Worm (Caenorhabditis elegans) whole organism, young adult: ENCODE data around the gene ddr-1.

Experiments
- B0336.3 ChIP-seq: fragments of 200-800 bp; sonication (Bioruptor generic); IDR thresholded peaks from 2 replicates; pipeline ENCODE4 v1.3.6; 2022; ENCODE audit warnings: missing genetic modification characterization, missing compliant biosample characterization
- bed-1 ChIP-seq: fragments of 200-800 bp; sonication (Bioruptor generic); IDR thresholded peaks from 2 replicates; pipeline ENCODE4 v1.3.6; 2022; ENCODE audit warnings: missing genetic modification reagents, missing genetic modification characterization, missing compliant biosample characterization
- ceh-40 ChIP-seq: fragments of 200-800 bp; sonication (Bioruptor generic); IDR thresholded peaks from 2 replicates; pipeline ENCODE4 v1.3.6; 2022; ENCODE audit warnings: missing genetic modification characterization, missing compliant biosample characterization
- him-1 ChIP-seq: sonication (generic microtip); optimal IDR thresholded peaks from 2 replicates; lab custom pipeline; 2016; ENCODE audit warnings: missing genotype, missing genetic modification reagents, missing genetic modification characterization, missing compliant biosample characterization
- madf-3 ChIP-seq: fragments of 200-800 bp; sonication (Bioruptor generic); IDR thresholded peaks from 2 replicates; pipeline ENCODE4 v1.3.6; 2022; ENCODE audit warnings: missing genetic modification reagents, missing genetic modification characterization, missing compliant biosample characterization
- madf-8 ChIP-seq: fragments of 200-800 bp; sonication (Bioruptor generic); conservative IDR thresholded peaks from 2 replicates; pipeline ENCODE4 v1.3.6; 2022; ENCODE audit warnings: missing genetic modification reagents, missing genetic modification characterization, missing compliant biosample characterization
- nhr-90 ChIP-seq: sonication (generic microtip); optimal IDR thresholded peaks from 2 replicates; lab custom pipeline; 2016; ENCODE audit warnings: missing genotype, mild to moderate bottlenecking, missing genetic modification characterization, missing compliant biosample characterization
- pha-4 ChIP-seq: fragments of 150-350 bp; sonication (generic microtip); optimal IDR thresholded peaks from 2 replicates; lab custom pipeline; 2014; ENCODE audit warnings: missing biosample characterization, missing genetic modification reagents, missing genetic modification characterization
- rcor-1 ChIP-seq: fragments of 200-800 bp; sonication (Bioruptor generic); IDR thresholded peaks from 2 replicates; pipeline ENCODE4 v1.3.6; 2022; ENCODE audit warnings: missing genetic modification reagents, missing genetic modification characterization, missing compliant biosample characterization
- repo-1 ChIP-seq: sonication (generic microtip); optimal IDR thresholded peaks from 2 replicates; lab custom pipeline; 2017; ENCODE audit warnings: mild to moderate bottlenecking, missing genetic modification characterization, missing compliant biosample characterization
- snpc-1.3 ChIP-seq: sonication (generic microtip); optimal IDR thresholded peaks from 2 replicates; lab custom pipeline; 2017; ENCODE audit warnings: missing genetic modification characterization, mild to moderate bottlenecking, missing compliant biosample characterization, antibody characterized with exemption, moderate library complexity, missing genotype, missing genetic modification reagents; ENCODE audit not compliant: insufficient read depth
- tlf-1 ChIP-seq: fragments of 200-800 bp; sonication (Bioruptor generic); optimal IDR thresholded peaks from 2 replicates; lab custom pipeline; 2018; ENCODE audit warnings: mild to moderate bottlenecking, missing genetic modification characterization, missing compliant biosample characterization

ce11 chrX:5479876-5480580 is 19.0 kb downstream of the ddr-1 start:
- TF ChIP-seq ceh-40 (GFP tag; lab: Robert Waterston, UW) (no peak), repo-1 (tag; lab: Kevin White, UChicago) (no peak), madf-3 (GFP tag; lab: Robert Waterston, UW) (no peak), B0336.3 (GFP tag; lab: Robert Waterston, UW) (no peak), rcor-1 (GFP tag; lab: Robert Waterston, UW) (no peak), madf-8 (GFP tag; lab: Robert Waterston, UW) (no peak), snpc-1.3 (tag; lab: Kevin White, UChicago) (no peak), pha-4 (no peak), tlf-1 (GFP tag; lab: Kevin White, UChicago) (no peak), bed-1 (GFP tag; lab: Robert Waterston, UW) (no peak), nhr-90 (tag; lab: Kevin White, UChicago) (no peak), him-1 (tag; lab: Kevin White, UChicago) (no peak)
